Fruit fly (Drosophila melanogaster): ENCODE measurements around the gene kraken.

The kraken gene

DNA sequence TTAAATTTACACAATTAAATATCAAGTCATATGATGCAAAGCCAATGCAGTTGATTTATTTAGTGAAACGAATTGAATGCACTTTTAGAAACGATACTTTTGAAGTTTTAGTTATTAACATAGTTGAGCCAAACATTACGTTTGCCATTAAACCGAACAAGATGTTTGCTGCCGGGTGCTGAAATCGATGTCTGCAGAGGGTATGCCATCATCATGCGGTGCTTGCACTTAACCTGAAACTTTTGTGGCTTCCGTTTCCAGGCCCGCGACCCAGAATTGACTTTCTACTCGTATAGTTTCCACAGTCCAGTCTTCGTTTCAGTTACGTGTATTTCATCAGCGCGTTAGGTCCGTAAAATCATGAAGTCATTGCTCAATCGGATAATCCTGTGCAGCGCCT, 24.4 kb downstream of the kraken start, which contains the start of gene ninaA:
ninaA (plus strand) TSS at position 301 of the 400 bp plus-strand sequence.
- TF ChIP-seq kay (GFP tag; ENCODE audit: borderline replicate concordance) (no peak), cnc (optimal IDR thresholded peaks at IDR 0.05) (no peak), CG12768 (GFP tag; optimal IDR thresholded peaks at IDR 0.05) (no peak), CG11617 (GFP tag; optimal IDR thresholded peaks at IDR 0.05) (no peak), CG14711 (tag; optimal IDR thresholded peaks at IDR 0.05) (no peak), pad (GFP tag; optimal IDR thresholded peaks at IDR 0.05) (no peak), bab1 (GFP tag; optimal IDR thresholded peaks at IDR 0.05) (no peak), cic (GFP tag; optimal IDR thresholded peaks at IDR 0.05) (no peak)

DNA sequence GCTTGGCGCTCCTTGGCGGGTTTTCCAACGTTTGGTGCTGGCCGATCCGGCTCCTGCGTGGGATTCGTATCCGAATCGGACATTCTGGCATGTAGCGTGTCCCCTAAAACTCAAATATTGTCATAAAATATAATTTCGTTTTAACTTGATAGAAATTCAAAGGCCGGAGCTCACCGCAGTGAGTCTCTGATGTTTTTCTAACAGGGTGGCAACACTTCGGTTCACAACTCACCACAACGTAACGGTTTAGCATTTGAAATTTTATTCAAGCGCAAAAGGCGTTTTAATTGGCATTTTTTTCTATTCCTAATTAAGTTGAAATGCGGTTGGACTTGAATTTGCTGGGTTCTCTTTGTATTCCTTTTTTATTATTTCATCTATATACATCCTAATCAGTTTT, 32.4 kb downstream of the kraken start, which contains the start of gene CG15824:
CG15824 (minus strand) TSS at position 172 of the 400 bp plus-strand sequence.
- TF ChIP-seq CG11617 (GFP tag; optimal IDR thresholded peaks at IDR 0.05) (no peak), kay (GFP tag; ENCODE audit: borderline replicate concordance) (no peak), CG33017 (tag; optimal IDR thresholded peaks at IDR 0.05) (no peak), toe (GFP tag; optimal IDR thresholded peaks at IDR 0.05) (no peak)

DNA sequence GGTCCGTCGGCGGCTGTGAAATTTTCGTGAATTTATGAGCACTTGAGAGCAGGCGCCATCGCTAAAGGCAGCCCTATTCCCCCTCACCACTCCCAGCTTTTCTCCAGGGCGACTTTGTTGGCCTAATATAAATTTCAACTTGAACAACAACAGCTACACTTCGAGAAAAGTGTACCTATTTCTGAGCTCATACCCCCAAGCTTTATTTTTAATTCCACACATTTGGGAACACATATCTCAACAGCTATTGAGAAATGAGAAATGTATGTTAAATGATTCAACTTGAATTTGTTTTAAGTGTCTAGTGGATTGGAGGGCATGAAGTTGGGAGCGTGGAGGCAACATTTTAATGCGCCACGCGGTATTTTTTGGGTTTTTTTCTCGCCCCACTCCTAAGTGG, 34.2 kb downstream of the kraken start:
- no peak for TF ChIP-seq tj (GFP tag; optimal IDR thresholded peaks at IDR 0.05)
- no peak for TF ChIP-seq Clk (GFP tag; optimal IDR thresholded peaks at IDR 0.05)
- TF ChIP-seq cnc (optimal IDR thresholded peaks at IDR 0.05) = no peak
- TF ChIP-seq CG5204 (GFP tag; optimal IDR thresholded peaks at IDR 0.05) = no peak
- no peak for TF ChIP-seq kay (GFP tag; ENCODE audit: borderline replicate concordance)
- TF ChIP-seq Mnt (GFP tag; optimal IDR thresholded peaks at IDR 0.05) = no peak
- TF ChIP-seq CG14711 (tag; optimal IDR thresholded peaks at IDR 0.05) = no peak
- no peak for TF ChIP-seq bab1 (GFP tag; optimal IDR thresholded peaks at IDR 0.05)
- no peak for TF ChIP-seq CG11617 (GFP tag; optimal IDR thresholded peaks at IDR 0.05)
- TF ChIP-seq toe (GFP tag; optimal IDR thresholded peaks at IDR 0.05) = no peak

DNA sequence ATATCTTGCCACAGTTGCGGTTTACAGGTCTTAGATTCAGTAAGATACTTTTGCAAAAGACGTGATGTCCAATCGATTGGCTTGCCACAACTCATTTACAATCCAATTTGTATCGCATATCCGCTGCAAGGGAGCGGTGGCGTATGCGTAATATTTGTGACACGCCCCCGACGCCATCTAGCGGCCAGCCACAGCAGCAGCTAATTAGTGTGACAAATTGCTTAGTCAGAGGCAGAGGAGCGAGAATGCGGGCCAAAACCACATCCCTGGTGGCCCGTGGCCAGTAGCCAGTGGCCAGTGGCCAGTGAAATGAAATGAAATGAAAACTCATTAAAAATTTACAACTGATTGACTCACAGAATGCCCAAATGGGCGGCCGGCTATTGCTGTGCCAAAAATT, 35.2 kb downstream of the kraken start:
- TF ChIP-seq tj (GFP tag; optimal IDR thresholded peaks at IDR 0.05) = no peak
- TF ChIP-seq bab1 (GFP tag; optimal IDR thresholded peaks at IDR 0.05) = no peak
- no peak for TF ChIP-seq Clk (GFP tag; optimal IDR thresholded peaks at IDR 0.05)
- TF ChIP-seq Hr96 (GFP tag; optimal IDR thresholded peaks at IDR 0.05) = no peak
- no peak for TF ChIP-seq CG14711 (tag; optimal IDR thresholded peaks at IDR 0.05)
- no peak for TF ChIP-seq cnc (optimal IDR thresholded peaks at IDR 0.05)
- TF ChIP-seq toe (GFP tag; optimal IDR thresholded peaks at IDR 0.05) = no peak

DNA sequence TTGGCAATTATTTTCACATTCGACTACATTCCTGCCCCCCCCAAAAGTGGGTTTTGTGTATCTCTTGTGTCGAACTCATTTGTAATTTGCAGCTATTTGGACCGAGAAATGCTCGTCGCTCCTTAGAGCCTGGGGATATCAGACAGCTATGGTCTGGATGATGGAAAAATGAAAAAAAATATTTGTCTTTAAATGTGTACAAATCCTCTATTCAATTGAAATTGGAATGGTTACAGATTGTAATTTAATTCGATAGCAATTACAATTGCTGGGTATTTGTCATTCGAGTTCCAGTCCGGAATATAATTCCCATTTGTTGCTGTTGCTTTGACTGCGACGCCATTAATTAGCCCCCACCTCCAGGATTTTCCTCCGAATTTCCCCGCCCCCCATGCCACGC, 37.2 kb downstream of the kraken start:
- no peak for TF ChIP-seq cnc (optimal IDR thresholded peaks at IDR 0.05)
- TF ChIP-seq cic (GFP tag; optimal IDR thresholded peaks at IDR 0.05) = no peak
- TF ChIP-seq CG1620 (GFP tag; optimal IDR thresholded peaks at IDR 0.05) = no peak
- TF ChIP-seq CG7101 (tag; optimal IDR thresholded peaks at IDR 0.05) = no peak
- TF ChIP-seq Crg-1 (GFP tag; optimal IDR thresholded peaks at IDR 0.05) = no peak
- no peak for TF ChIP-seq CG5204 (GFP tag; optimal IDR thresholded peaks at IDR 0.05)
- no peak for TF ChIP-seq Hr96 (GFP tag; optimal IDR thresholded peaks at IDR 0.05)
- no peak for TF ChIP-seq CG7045 (GFP tag; optimal IDR thresholded peaks at IDR 0.05)
- no peak for TF ChIP-seq Clk (GFP tag; optimal IDR thresholded peaks at IDR 0.05)
- no peak for TF ChIP-seq ovo (GFP tag; optimal IDR thresholded peaks at IDR 0.05)
- TF ChIP-seq pad (GFP tag; optimal IDR thresholded peaks at IDR 0.05) = no peak
- no peak for TF ChIP-seq CG11617 (GFP tag; optimal IDR thresholded peaks at IDR 0.05)

DNA sequence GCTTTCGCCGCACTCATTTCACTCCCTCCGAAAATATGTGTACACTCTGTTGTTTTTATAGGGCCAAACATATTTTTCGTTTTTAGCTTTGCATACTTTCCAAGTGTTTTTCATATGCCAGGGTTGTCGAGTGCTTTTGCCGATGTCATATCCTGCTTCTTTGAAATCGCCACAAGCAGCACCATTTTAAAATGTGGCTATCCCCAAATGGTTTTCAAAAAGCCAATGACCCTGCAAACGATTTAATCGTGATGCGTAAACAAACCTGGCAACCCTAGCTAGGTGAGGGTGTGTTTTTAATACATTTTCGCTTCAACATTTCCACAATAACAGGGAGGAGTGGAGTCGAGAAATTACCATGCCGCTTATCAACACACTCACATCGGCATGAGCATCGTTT, 39.9 kb downstream of the kraken start:
- TF ChIP-seq CG7045 (GFP tag; optimal IDR thresholded peaks at IDR 0.05) (no peak), CG1620 (GFP tag; optimal IDR thresholded peaks at IDR 0.05) (no peak), bab1 (GFP tag; optimal IDR thresholded peaks at IDR 0.05) (no peak), CG33017 (tag; optimal IDR thresholded peaks at IDR 0.05) (no peak), CG5204 (GFP tag; optimal IDR thresholded peaks at IDR 0.05) (no peak), cnc (optimal IDR thresholded peaks at IDR 0.05) (no peak), Mnt (GFP tag; optimal IDR thresholded peaks at IDR 0.05) (no peak), Crg-1 (GFP tag; optimal IDR thresholded peaks at IDR 0.05) (no peak), toe (GFP tag; optimal IDR thresholded peaks at IDR 0.05) (no peak), CG12768 (GFP tag; optimal IDR thresholded peaks at IDR 0.05) (no peak), pad (GFP tag; optimal IDR thresholded peaks at IDR 0.05) (no peak)

DNA sequence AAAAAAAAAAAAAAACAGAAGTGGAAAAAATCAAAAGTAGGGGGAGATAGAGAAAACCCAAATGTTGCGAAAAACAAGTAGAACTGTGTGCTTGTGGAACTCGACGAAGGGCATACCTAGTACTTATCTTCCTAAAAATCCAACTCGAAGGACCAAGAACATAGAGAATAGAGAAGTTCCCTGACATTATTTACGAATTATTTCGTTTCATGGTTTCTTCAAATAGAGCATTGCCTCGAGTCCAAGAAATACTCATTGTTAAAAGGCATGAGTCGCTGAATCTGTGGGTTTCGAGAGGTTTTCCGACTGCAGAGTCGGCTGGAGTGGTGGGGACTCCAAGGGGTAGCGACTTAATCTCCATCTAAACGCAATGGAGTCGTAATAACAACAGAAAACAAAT, 40.6 kb downstream of the kraken start:
- no peak for TF ChIP-seq Mnt (GFP tag; optimal IDR thresholded peaks at IDR 0.05)
- no peak for TF ChIP-seq Crg-1 (GFP tag; optimal IDR thresholded peaks at IDR 0.05)
- TF ChIP-seq bab1 (GFP tag; optimal IDR thresholded peaks at IDR 0.05) = no peak
- TF ChIP-seq ovo (GFP tag; optimal IDR thresholded peaks at IDR 0.05) = no peak
- TF ChIP-seq cnc (optimal IDR thresholded peaks at IDR 0.05) = no peak
- no peak for TF ChIP-seq CG33017 (tag; optimal IDR thresholded peaks at IDR 0.05)
- no peak for TF ChIP-seq Hr96 (GFP tag; optimal IDR thresholded peaks at IDR 0.05)
- TF ChIP-seq cic (GFP tag; optimal IDR thresholded peaks at IDR 0.05) = no peak
- TF ChIP-seq CG7101 (tag; optimal IDR thresholded peaks at IDR 0.05) = no peak
- no peak for TF ChIP-seq CG14711 (tag; optimal IDR thresholded peaks at IDR 0.05)
- TF ChIP-seq CG5204 (GFP tag; optimal IDR thresholded peaks at IDR 0.05) = no peak
- no peak for TF ChIP-seq pad (GFP tag; optimal IDR thresholded peaks at IDR 0.05)
- no peak for TF ChIP-seq kay (GFP tag; ENCODE audit: borderline replicate concordance)
- TF ChIP-seq CG1620 (GFP tag; optimal IDR thresholded peaks at IDR 0.05) = no peak
- no peak for TF ChIP-seq toe (GFP tag; optimal IDR thresholded peaks at IDR 0.05)
- no peak for TF ChIP-seq CG7045 (GFP tag; optimal IDR thresholded peaks at IDR 0.05)

Measured in whole organism, adult.